Fruit fly (Drosophila melanogaster) whole organism, embryonic: ENCODE data around the gene RluA-1.

Source experiments
- Atf3 ChIP-seq: fragments of 200-800 bp; sonication (Bioruptor generic); optimal IDR thresholded peaks from 3 replicates; lab custom pipeline; 2016; ENCODE audit warnings: missing biosample characterization, missing genetic modification characterization
- Bgb ChIP-seq: fragments of 200-800 bp; sonication (Bioruptor generic); IDR thresholded peaks from 2 replicates; pipeline ENCODE4 v1.3.6; 2022; ENCODE audit warnings: missing biosample characterization, missing genetic modification characterization; ENCODE audit not compliant: partially characterized antibody
- CG12219 ChIP-seq: fragments of 200-800 bp; sonication (Bioruptor generic); optimal IDR thresholded peaks from 3 replicates; lab custom pipeline; 2018; ENCODE audit warnings: missing biosample characterization, mild to moderate bottlenecking, missing genetic modification characterization
- CG13424 ChIP-seq: fragments of 200-800 bp; sonication (Bioruptor generic); optimal IDR thresholded peaks from 2 replicates; lab custom pipeline; 2019; ENCODE audit warnings: missing biosample characterization, mild to moderate bottlenecking, missing genetic modification characterization, moderate library complexity
- CG15479 ChIP-seq: fragments of 200-800 bp; sonication (Bioruptor generic); optimal IDR thresholded peaks from 3 replicates; lab custom pipeline; 2019; ENCODE audit warnings: missing biosample characterization, mild to moderate bottlenecking, missing genetic modification characterization, moderate library complexity
- CG16813 ChIP-seq: fragments of 200-800 bp; sonication (Bioruptor generic); IDR thresholded peaks from 3 replicates; pipeline ENCODE4 v1.3.6; 2022; ENCODE audit warnings: missing biosample characterization, missing genetic modification characterization; ENCODE audit not compliant: partially characterized antibody
- CG17612 ChIP-seq: fragments of 200-800 bp; sonication (Bioruptor generic); IDR thresholded peaks from 2 replicates; pipeline ENCODE4 v1.3.6; 2022; ENCODE audit warnings: missing biosample characterization, missing genetic modification characterization
- CG17829 ChIP-seq: fragments of 200-800 bp; optimal IDR thresholded peaks from 2 replicates; lab custom pipeline; 2019; ENCODE audit warnings: missing biosample characterization, mild to moderate bottlenecking, missing genetic modification characterization, moderate library complexity
- CG18476 ChIP-seq: fragments of 200-800 bp; sonication (Bioruptor generic); optimal IDR thresholded peaks from 2 replicates; lab custom pipeline; 2016; ENCODE audit warnings: missing biosample characterization, mild to moderate bottlenecking, missing genetic modification characterization
- CG5953 ChIP-seq: fragments of 200-800 bp; sonication (Bioruptor generic); IDR thresholded peaks from 2 replicates; pipeline ENCODE4 v1.3.6; 2022; ENCODE audit warnings: missing biosample characterization, missing genetic modification characterization
- CG6765 ChIP-seq: fragments of 200-800 bp; sonication (Bioruptor generic); optimal IDR thresholded peaks from 3 replicates; lab custom pipeline; 2017; ENCODE audit warnings: missing biosample characterization, mild to moderate bottlenecking, missing genetic modification characterization
- CG7271 ChIP-seq: fragments of 200-800 bp; sonication (Bioruptor generic); optimal IDR thresholded peaks from 2 replicates; lab custom pipeline; 2018; ENCODE audit warnings: missing biosample characterization, mild to moderate bottlenecking, missing genetic modification characterization, moderate library complexity
- CG7372 ChIP-seq: fragments of 200-800 bp; sonication (Bioruptor generic); IDR thresholded peaks from 2 replicates; pipeline ENCODE4 v1.3.6; 2022; ENCODE audit warnings: missing biosample characterization, missing genetic modification characterization
- Deaf1 ChIP-seq: fragments of 200-800 bp; optimal IDR thresholded peaks from 3 replicates; lab custom pipeline; 2019; ENCODE audit warnings: missing biosample characterization, mild to moderate bottlenecking, missing genetic modification characterization, moderate library complexity
- Dip2 ChIP-seq: fragments of 200-800 bp; sonication (Bioruptor generic); IDR thresholded peaks from 2 replicates; pipeline ENCODE4 v1.3.6; 2022; ENCODE audit warnings: missing biosample characterization, missing genetic modification characterization
- Fer3 ChIP-seq: fragments of 200-800 bp; sonication (Bioruptor generic); optimal IDR thresholded peaks from 2 replicates; lab custom pipeline; 2018; ENCODE audit warnings: missing biosample characterization, mild to moderate bottlenecking, missing genetic modification characterization, moderate library complexity
- H2.0 ChIP-seq: fragments of 200-800 bp; sonication (Bioruptor generic); IDR thresholded peaks from 2 replicates; pipeline ENCODE4 v1.3.6; 2022; ENCODE audit warnings: missing biosample characterization, missing genetic modification characterization
- Hmx ChIP-seq: fragments of 200-800 bp; sonication (Bioruptor generic); optimal IDR thresholded peaks from 2 replicates; lab custom pipeline; 2016; ENCODE audit warnings: missing biosample characterization, missing genetic modification characterization
- Hr3 ChIP-seq: fragments of 200-800 bp; sonication (Bioruptor generic); optimal IDR thresholded peaks from 3 replicates; lab custom pipeline; 2016; ENCODE audit warnings: missing biosample characterization, missing genetic modification characterization
- Mes4 ChIP-seq: fragments of 200-800 bp; sonication (Bioruptor generic); optimal IDR thresholded peaks from 2 replicates; lab custom pipeline; 2016; ENCODE audit warnings: missing biosample characterization, missing genetic modification characterization
- Spps ChIP-seq: fragments of 200-800 bp; sonication (Bioruptor generic); optimal IDR thresholded peaks from 2 replicates; lab custom pipeline; 2018; ENCODE audit warnings: missing biosample characterization, mild to moderate bottlenecking, missing genetic modification characterization
- Sry-β ChIP-seq: fragments of 200-800 bp; sonication (Bioruptor generic); optimal IDR thresholded peaks from 2 replicates; lab custom pipeline; 2018; ENCODE audit warnings: missing biosample characterization, mild to moderate bottlenecking, missing genetic modification characterization, moderate library complexity
- TFAM ChIP-seq: fragments of 200-800 bp; sonication (Bioruptor generic); optimal IDR thresholded peaks from 2 replicates; lab custom pipeline; 2017; ENCODE audit warnings: missing biosample characterization, missing genetic modification characterization, inconsistent platforms
- Xrp1 ChIP-seq: fragments of 200-800 bp; sonication (Bioruptor generic); IDR thresholded peaks from 2 replicates; pipeline ENCODE4 v1.3.6; 2022; ENCODE audit warnings: missing biosample characterization, missing genetic modification characterization
- ab ChIP-seq: fragments of 200-800 bp; sonication (Bioruptor generic); optimal IDR thresholded peaks from 2 replicates; lab custom pipeline; 2016; ENCODE audit warnings: missing biosample characterization, missing genetic modification characterization
- cas ChIP-seq: fragments of 200-800 bp; sonication (Bioruptor generic); IDR thresholded peaks from 2 replicates; pipeline ENCODE4 v1.3.6; 2022; ENCODE audit warnings: missing biosample characterization, missing genetic modification characterization
- cato ChIP-seq: fragments of 200-800 bp; sonication (Bioruptor generic); optimal IDR thresholded peaks from 2 replicates; lab custom pipeline; 2016; ENCODE audit warnings: missing biosample characterization, missing genetic modification characterization, borderline replicate concordance
- chinmo ChIP-seq: fragments of 200-800 bp; sonication (Bioruptor generic); IDR thresholded peaks from 4 replicates; pipeline ENCODE4 v1.3.6; 2022; ENCODE audit warnings: missing biosample characterization, missing genetic modification characterization; ENCODE audit not compliant: partially characterized antibody
- chm ChIP-seq: fragments of 200-800 bp; sonication (Bioruptor generic); IDR thresholded peaks from 2 replicates; pipeline ENCODE4 v1.3.6; 2022; ENCODE audit warnings: missing biosample characterization, missing genetic modification characterization
- corto ChIP-seq: fragments of 200-800 bp; sonication (Bioruptor generic); optimal IDR thresholded peaks from 2 replicates; lab custom pipeline; 2016; ENCODE audit warnings: missing biosample characterization, mild to moderate bottlenecking, missing genetic modification characterization, moderate library complexity
- crp ChIP-seq, 2 experiments: fragments of 200-800 bp; sonication (Bioruptor generic); optimal IDR thresholded peaks; 2 replicates in 1 of 2; 3 replicates in 1 of 2; lab custom pipeline; 2017; ENCODE audit warnings: missing biosample characterization in 2 of 2, missing genetic modification characterization in 2 of 2, mild to moderate bottlenecking in 1 of 2, moderate library complexity in 1 of 2
- danr ChIP-seq: fragments of 200-800 bp; sonication (Bioruptor generic); IDR thresholded peaks from 2 replicates; pipeline ENCODE4 v1.3.6; 2022; ENCODE audit warnings: missing biosample characterization, missing genetic modification characterization
- emc ChIP-seq: fragments of 200-800 bp; sonication (Bioruptor generic); optimal IDR thresholded peaks from 2 replicates; lab custom pipeline; 2016; ENCODE audit warnings: missing biosample characterization, missing genetic modification characterization
- ewg ChIP-seq: fragments of 200-800 bp; sonication (Bioruptor generic); optimal IDR thresholded peaks from 3 replicates; lab custom pipeline; 2017; ENCODE audit warnings: mild to moderate bottlenecking, missing biosample characterization, missing genetic modification reagents, missing genetic modification characterization
- gcm ChIP-seq: fragments of 200-800 bp; sonication (Bioruptor generic); optimal IDR thresholded peaks from 2 replicates; lab custom pipeline; 2019; ENCODE audit warnings: missing biosample characterization, mild to moderate bottlenecking, missing genetic modification characterization, moderate library complexity
- grau ChIP-seq: fragments of 200-800 bp; optimal IDR thresholded peaks from 3 replicates; lab custom pipeline; 2019; ENCODE audit warnings: missing biosample characterization, mild to moderate bottlenecking, missing genetic modification characterization, moderate library complexity
- hb ChIP-seq: fragments of 200-800 bp; sonication (Bioruptor generic); IDR thresholded peaks from 3 replicates; pipeline ENCODE4 v1.3.6; 2022; ENCODE audit warnings: missing biosample characterization, missing genetic modification characterization; ENCODE audit not compliant: partially characterized antibody
- lmd ChIP-seq: fragments of 200-800 bp; sonication (Bioruptor generic); IDR thresholded peaks from 2 replicates; pipeline ENCODE4 v1.3.6; 2022; ENCODE audit warnings: missing biosample characterization, missing genetic modification characterization
- luna ChIP-seq: fragments of 200-800 bp; sonication (Bioruptor generic); optimal IDR thresholded peaks from 2 replicates; lab custom pipeline; 2016; ENCODE audit warnings: missing biosample characterization, missing genetic modification characterization
- nerfin-2 ChIP-seq: fragments of 200-800 bp; sonication (Bioruptor generic); IDR thresholded peaks from 2 replicates; pipeline ENCODE4 v1.3.6; 2022; ENCODE audit warnings: missing biosample characterization, missing genetic modification characterization; ENCODE audit not compliant: partially characterized antibody
- otp ChIP-seq: fragments of 200-800 bp; sonication (Bioruptor generic); IDR thresholded peaks from 3 replicates; pipeline ENCODE4, ENCODE4 v1.3.6; 2022; ENCODE audit warnings: missing biosample characterization, missing genetic modification characterization
- pb ChIP-seq: fragments of 200-800 bp; sonication (Bioruptor generic); optimal IDR thresholded peaks from 3 replicates; lab custom pipeline; 2016; ENCODE audit warnings: missing biosample characterization, missing genetic modification characterization
- pho ChIP-seq: fragments of 200-800 bp; sonication (Bioruptor generic); optimal IDR thresholded peaks from 2 replicates; lab custom pipeline; 2016; ENCODE audit warnings: missing biosample characterization, missing genetic modification characterization
- pnt ChIP-seq: fragments of 200-800 bp; sonication (Bioruptor generic); optimal IDR thresholded peaks from 3 replicates; lab custom pipeline; 2016; ENCODE audit warnings: missing biosample characterization, missing genetic modification characterization
- sens ChIP-seq: fragments of 200-800 bp; sonication (Bioruptor generic); peaks from one replicate; lab custom pipeline; 2016; ENCODE audit warnings: missing biosample characterization, missing genetic modification characterization
- sisA ChIP-seq: fragments of 200-800 bp; sonication (Bioruptor generic); IDR thresholded peaks from 2 replicates; pipeline ENCODE4 v1.3.6; 2022; ENCODE audit warnings: missing biosample characterization, missing genetic modification characterization
- sqz ChIP-seq: fragments of 200-800 bp; sonication (Bioruptor generic); optimal IDR thresholded peaks from 3 replicates; lab custom pipeline; 2018; ENCODE audit warnings: missing biosample characterization, mild to moderate bottlenecking, missing genetic modification characterization
- toy ChIP-seq: fragments of 200-800 bp; sonication (Bioruptor generic); IDR thresholded peaks from 2 replicates; pipeline ENCODE4 v1.3.6; 2022; ENCODE audit warnings: missing biosample characterization, missing genetic modification characterization
- unc-4 ChIP-seq: fragments of 200-800 bp; sonication (Bioruptor generic); IDR thresholded peaks from 2 replicates; pipeline ENCODE4 v1.3.6; 2022; ENCODE audit warnings: missing biosample characterization, missing genetic modification characterization; ENCODE audit not compliant: partially characterized antibody

RluA-1 gene

dm6 chr2L:10430802-10431476 is 43.2 kb downstream of the RluA-1 start, which contains the start of the genes Bug22 and TfIIB (continued):
- TF ChIP-seq otp (peak; percentile 78; the same call in 2 of the 3 replicates), CG7372 (peak; percentile 17; the same call in 1 of the 2 replicates), Mes4 (GFP tag; lab: Kevin White, UChicago) (peak; percentile 58), Bgb (GFP tag; lab: Robert Waterston, UW) (peak; percentile 19; the same call in 1 of the 2 replicates), TFAM (GFP tag; lab: Kevin White, UChicago) (no peak), pb (GFP tag; lab: Kevin White, UChicago) (no peak), nerfin-2 (GFP tag; lab: Robert Waterston, UW) (no peak), CG15479 (GFP tag; lab: Kevin White, UChicago) (no peak), chinmo (GFP tag; lab: Robert Waterston, UW) (no peak), ab (GFP tag; lab: Kevin White, UChicago) (no peak), Dip2 (GFP tag; lab: Robert Waterston, UW) (no peak), ewg (GFP tag; lab: Kevin White, UChicago) (peak; percentile 49), toy (GFP tag; lab: Robert Waterston, UW) (no peak), lmd (GFP tag; lab: Robert Waterston, UW) (no peak; the same call in 1 of the 2 replicates), Fer3 (tag; lab: Kevin White, UChicago) (peak; percentile 70), Hr3 (peak; percentile 73), CG12219 (GFP tag; lab: Kevin White, UChicago) (peak; percentile 28), sens (GFP tag; lab: Kevin White, UChicago) (peak; percentile 92), grau (tag; lab: Kevin White, UChicago) (peak; percentile 73), CG13424 (tag; lab: Kevin White, UChicago) (peak; percentile 74), Deaf1 (no peak), Atf3 (GFP tag; lab: Kevin White, UChicago) (peak; percentile 47), Sry-β (GFP tag; lab: Kevin White, UChicago) (peak; percentile 8), Spps (tag; lab: Kevin White, UChicago) (peak; percentile 28), danr (GFP tag; lab: Robert Waterston, UW) (no peak), unc-4 (no peak; the same call in 1 of the 2 replicates), sisA (GFP tag; lab: Robert Waterston, UW) (peak; percentile 51), cas (GFP tag; lab: Robert Waterston, UW) (no peak), chm (peak; percentile 65; the same call in 1 of the 2 replicates), gcm (GFP tag; lab: Kevin White, UChicago) (no peak), pnt (GFP tag; lab: Kevin White, UChicago) (peak; percentile 43), hb (no peak), luna (GFP tag; lab: Kevin White, UChicago) (no peak), corto (GFP tag; lab: Kevin White, UChicago) (no peak), CG5953 (GFP tag; lab: Robert Waterston, UW) (no peak), pho (peak; percentile 69), CG6765 (GFP tag; lab: Kevin White, UChicago) (no peak), cato (GFP tag; lab: Kevin White, UChicago) (peak; percentile 33), sqz (GFP tag; lab: Kevin White, UChicago) (peak; percentile 76), CG7271 (tag; lab: Kevin White, UChicago) (peak; percentile 6), emc (GFP tag; lab: Kevin White, UChicago) (no peak), CG18476 (GFP tag; lab: Kevin White, UChicago) (peak; percentile 57), crp (GFP tag; optimal IDR thresholded peaks at IDR 0.05; lab: Kevin White, UChicago) (peak in 1 of 2 experiments; percentile 38), CG17829 (tag; lab: Kevin White, UChicago) (peak; percentile 80), Hmx (GFP tag; lab: Kevin White, UChicago) (peak; percentile 26), CG17612 (GFP tag; lab: Robert Waterston, UW) (no peak), Xrp1 (GFP tag; lab: Robert Waterston, UW) (peak; percentile 71; the same call in 1 of the 2 replicates), CG16813 (GFP tag; lab: Robert Waterston, UW) (0 out of 3 replicates have a peak, but pooled peaks have one; percentile 36), H2.0 (peak; percentile 64)
